Worm (Caenorhabditis elegans): Measurements from ENCODE around the gene Y53F4B.26.

The Y53F4B.26 gene

ce11 chrII:15109844-15110243, 30.9 kb downstream of the Y53F4B.26 start, which contains the start of gene Y53F4B.39:
Gene Y53F4B.39, plus strand, starts transcription at chrII:15110144.
- TF ChIP-seq nhr-237 (tag; optimal IDR thresholded peaks at IDR 0.05) (no peak), ceh-43 (GFP tag; optimal IDR thresholded peaks at IDR 0.05) (no peak), lsy-2 (tag; optimal IDR thresholded peaks at IDR 0.05) (no peak), snpc-4 (tag; optimal IDR thresholded peaks at IDR 0.05) (no peak)

ce11 chrII:15107184-15107583, 33.6 kb downstream of the Y53F4B.26 start:
- no peak for TF ChIP-seq elt-1 (tag; optimal IDR thresholded peaks at IDR 0.05; ENCODE audit: borderline replicate concordance, insufficient read depth)
- TF ChIP-seq ces-1 (GFP tag; optimal IDR thresholded peaks at IDR 0.05), result no peak
- no peak for TF ChIP-seq snpc-4 (tag; optimal IDR thresholded peaks at IDR 0.05)
- no peak for TF ChIP-seq zip-8 (tag; optimal IDR thresholded peaks at IDR 0.05)
- TF ChIP-seq mab-5 (tag; optimal IDR thresholded peaks at IDR 0.05), result no peak
- TF ChIP-seq ztf-11 (tag; optimal IDR thresholded peaks at IDR 0.05), result no peak
- TF ChIP-seq ham-2 (GFP tag; optimal IDR thresholded peaks at IDR 0.05), result no peak
- TF ChIP-seq pha-4 (tag; optimal IDR thresholded peaks at IDR 0.05), result no peak
- TF ChIP-seq nhr-2 (tag; optimal IDR thresholded peaks at IDR 0.05), result no peak
- TF ChIP-seq unc-39 (tag; optimal IDR thresholded peaks at IDR 0.05), result no peak
- TF ChIP-seq mls-2 (tag; optimal IDR thresholded peaks at IDR 0.05), result no peak
- TF ChIP-seq ceh-83 (GFP tag; optimal IDR thresholded peaks at IDR 0.05), result no peak
- TF ChIP-seq lin-13 (tag; optimal IDR thresholded peaks at IDR 0.05), result no peak
- no peak for TF ChIP-seq flh-1 (GFP tag; optimal IDR thresholded peaks at IDR 0.05)
- no peak for TF ChIP-seq tbx-8 (GFP tag; optimal IDR thresholded peaks at IDR 0.05)
- TF ChIP-seq nhr-76 (tag; optimal IDR thresholded peaks at IDR 0.05), result no peak
- TF ChIP-seq lin-32 (GFP tag; optimal IDR thresholded peaks at IDR 0.05), result no peak
- no peak for TF ChIP-seq unc-62 (GFP tag; optimal IDR thresholded peaks at IDR 0.05)
- TF ChIP-seq nhr-12 (tag; optimal IDR thresholded peaks at IDR 0.05), result no peak

Measured in whole organism, mixed stage, embryonic.